2 fruit fly cellular contexts compared by ENCODE assay signal in genomic region chrX:2533843-2534473, dm6.
A peak's percentile ranks its signal among the peaks of the same experiment; 100 is the strongest.
TF ChIP-seq lines count a peak whose summit lies in the region.

No protein-coding gene starts in this region.

TF ChIP-seq in whole organism, embryonic, 481 proteins besides CTCF, POLR2A, EP300 and RAD21 (continued from another document and continues in another):
- 0 out of 2 replicates have a peak, but pooled peaks have one; percentile 36 for TF ChIP-seq bowl (GFP tag; IDR thresholded peaks at IDR 0.05; lab: Robert Waterston, UW)
- no peak for TF ChIP-seq Bgb (GFP tag; IDR thresholded peaks at IDR 0.05; lab: Robert Waterston, UW; ENCODE audit: partially characterized antibody)
- no peak; the same call in 1 of the 2 replicates for TF ChIP-seq gt (GFP tag; IDR thresholded peaks at IDR 0.05; lab: Robert Waterston, UW)
- TF ChIP-seq CG31365 (tag; optimal IDR thresholded peaks at IDR 0.05; lab: Kevin White, UChicago): no peak
- TF ChIP-seq CG10321 (GFP tag; IDR thresholded peaks at IDR 0.05; lab: Robert Waterston, UW): 0 out of 2 replicates have a peak, but pooled peaks have one; percentile 22
- TF ChIP-seq CG7556 (GFP tag; optimal IDR thresholded peaks at IDR 0.05; lab: Kevin White, UChicago): peak; percentile 30
- peak; percentile 80 for TF ChIP-seq ind (GFP tag; optimal IDR thresholded peaks at IDR 0.05; lab: Kevin White, UChicago)
- TF ChIP-seq Sox102F (GFP tag; optimal IDR thresholded peaks at IDR 0.05; lab: Kevin White, UChicago): peak; percentile 69
- TF ChIP-seq bab2 (GFP tag; optimal IDR thresholded peaks at IDR 0.05; lab: Kevin White, UChicago): peak; percentile 51
- TF ChIP-seq run (tag; optimal IDR thresholded peaks at IDR 0.05; lab: Kevin White, UChicago): no peak
- peak; percentile 11 for TF ChIP-seq CG7987 (GFP tag; optimal IDR thresholded peaks at IDR 0.05; lab: Kevin White, UChicago)
- TF ChIP-seq bsh (GFP tag; optimal IDR thresholded peaks at IDR 0.05; lab: Kevin White, UChicago): peak; percentile 17 to 40
- TF ChIP-seq CG3726 (GFP tag; IDR thresholded peaks at IDR 0.05; lab: Robert Waterston, UW): no peak
- TF ChIP-seq kni (GFP tag; optimal IDR thresholded peaks at IDR 0.05; lab: Kevin White, UChicago): no peak
- peak; percentile 67 for TF ChIP-seq CG17359 (tag; optimal IDR thresholded peaks at IDR 0.05; lab: Kevin White, UChicago)
- peak; percentile 66 for TF ChIP-seq CG7839 (tag; optimal IDR thresholded peaks at IDR 0.05; lab: Kevin White, UChicago)
- peak; percentile 37 for TF ChIP-seq Hr3 (GFP tag; optimal IDR thresholded peaks at IDR 0.05; lab: Kevin White, UChicago)
- no peak for TF ChIP-seq CG10147 (GFP tag; optimal IDR thresholded peaks at IDR 0.05; lab: Kevin White, UChicago)
- no peak for TF ChIP-seq insv (GFP tag; optimal IDR thresholded peaks at IDR 0.05; lab: Kevin White, UChicago)
- TF ChIP-seq CG8281 (tag; optimal IDR thresholded peaks at IDR 0.05; lab: Kevin White, UChicago): peak; percentile 3
- TF ChIP-seq stwl (tag; optimal IDR thresholded peaks at IDR 0.05; lab: Kevin White, UChicago): no peak
- peak; percentile 34 for TF ChIP-seq pho (GFP tag; optimal IDR thresholded peaks at IDR 0.05; lab: Kevin White, UChicago)
- TF ChIP-seq Asciz (GFP tag; optimal IDR thresholded peaks at IDR 0.05; lab: Kevin White, UChicago): no peak
- no peak for TF ChIP-seq B-H2 (GFP tag; optimal IDR thresholded peaks at IDR 0.05; lab: Kevin White, UChicago)
- TF ChIP-seq CG4730 (GFP tag; IDR thresholded peaks at IDR 0.05; lab: Robert Waterston, UW): peak; percentile 44
- no peak for TF ChIP-seq hbn (GFP tag; IDR thresholded peaks at IDR 0.05; lab: Robert Waterston, UW; ENCODE audit: partially characterized antibody)
- TF ChIP-seq ems (GFP tag; optimal IDR thresholded peaks at IDR 0.05; lab: Kevin White, UChicago): peak; percentile 40
- TF ChIP-seq CG8388 (GFP tag; optimal IDR thresholded peaks at IDR 0.05; lab: Kevin White, UChicago): no peak
- 0 out of 2 replicates have a peak, but pooled peaks have one; percentile 27 for TF ChIP-seq Awh (GFP tag; IDR thresholded peaks at IDR 0.05; lab: Robert Waterston, UW)
- no peak for TF ChIP-seq Elba2 (GFP tag; optimal IDR thresholded peaks at IDR 0.05; lab: Kevin White, UChicago)
- TF ChIP-seq vvl (GFP tag; IDR thresholded peaks at IDR 0.05; lab: Robert Waterston, UW): peak; percentile 81
- peak; percentile 86 for TF ChIP-seq CG12769 (tag; optimal IDR thresholded peaks at IDR 0.05; lab: Kevin White, UChicago)
- peak; percentile 49 for TF ChIP-seq eyg (GFP tag; optimal IDR thresholded peaks at IDR 0.05; lab: Kevin White, UChicago)
- TF ChIP-seq cato (GFP tag; optimal IDR thresholded peaks at IDR 0.05; lab: Kevin White, UChicago; ENCODE audit: borderline replicate concordance): peak; percentile 22
- peak; percentile 49 for TF ChIP-seq az2 (GFP tag; optimal IDR thresholded peaks at IDR 0.05; lab: Kevin White, UChicago)
- TF ChIP-seq Atf-2 (GFP tag; optimal IDR thresholded peaks at IDR 0.05; lab: Kevin White, UChicago): peak; percentile 7
- TF ChIP-seq luna (GFP tag; optimal IDR thresholded peaks at IDR 0.05; lab: Kevin White, UChicago): no peak
- TF ChIP-seq CG9817 (tag; optimal IDR thresholded peaks at IDR 0.05; lab: Kevin White, UChicago): peak; percentile 67
- TF ChIP-seq CG11398 (GFP tag; optimal IDR thresholded peaks at IDR 0.05; lab: Kevin White, UChicago): no peak
- 0 out of 2 replicates have a peak, but pooled peaks have one; percentile 9 for TF ChIP-seq CG31224 (GFP tag; IDR thresholded peaks at IDR 0.05; lab: Robert Waterston, UW)
- TF ChIP-seq Tbp (GFP tag; optimal IDR thresholded peaks at IDR 0.05; lab: Kevin White, UChicago): no peak
- peak; percentile 94 for TF ChIP-seq Meics (GFP tag; optimal IDR thresholded peaks at IDR 0.05; lab: Kevin White, UChicago)
- no peak for TF ChIP-seq schlank (tag; optimal IDR thresholded peaks at IDR 0.05; lab: Kevin White, UChicago)
- peak; percentile 32; the same call in 1 of the 2 replicates for TF ChIP-seq dati (GFP tag; IDR thresholded peaks at IDR 0.05; lab: Robert Waterston, UW)
- TF ChIP-seq CG30431 (GFP tag; optimal IDR thresholded peaks at IDR 0.05; lab: Kevin White, UChicago): peak; percentile 39
- peak; percentile 27 for TF ChIP-seq Bteb2 (GFP tag; optimal IDR thresholded peaks at IDR 0.05; lab: Kevin White, UChicago)
- no peak for TF ChIP-seq Sry-β (GFP tag; optimal IDR thresholded peaks at IDR 0.05; lab: Kevin White, UChicago)
- TF ChIP-seq CG7271 (tag; optimal IDR thresholded peaks at IDR 0.05; lab: Kevin White, UChicago): no peak
- TF ChIP-seq CG17385 (GFP tag; optimal IDR thresholded peaks at IDR 0.05; lab: Kevin White, UChicago): peak; percentile 42
- peak; percentile 30 for TF ChIP-seq CG12104 (GFP tag; optimal IDR thresholded peaks at IDR 0.05; lab: Kevin White, UChicago)
- TF ChIP-seq CG14441 (GFP tag; IDR thresholded peaks at IDR 0.05; lab: Robert Waterston, UW): peak; percentile 77
- no peak for TF ChIP-seq Lim3 (GFP tag; IDR thresholded peaks at IDR 0.05; lab: Robert Waterston, UW)
- TF ChIP-seq E2f2 (GFP tag; IDR thresholded peaks at IDR 0.05; lab: Robert Waterston, UW): peak; percentile 40; the same call in 1 of the 2 replicates
- TF ChIP-seq Doc2 (GFP tag; IDR thresholded peaks at IDR 0.05; lab: Robert Waterston, UW): 0 out of 2 replicates have a peak, but pooled peaks have one; percentile 50
- TF ChIP-seq CG11456 (GFP tag; IDR thresholded peaks at IDR 0.05; lab: Robert Waterston, UW): peak; percentile 85
- no peak for TF ChIP-seq bigmax (GFP tag; optimal IDR thresholded peaks at IDR 0.05; lab: Kevin White, UChicago)
- TF ChIP-seq CG14710 (tag; optimal IDR thresholded peaks at IDR 0.05; lab: Kevin White, UChicago): no peak
- peak; percentile 41 for TF ChIP-seq CG9876 (GFP tag; optimal IDR thresholded peaks at IDR 0.05; lab: Kevin White, UChicago)
- no peak for TF ChIP-seq Camta (GFP tag; optimal IDR thresholded peaks at IDR 0.05; lab: Kevin White, UChicago)
- peak; percentile 24 for TF ChIP-seq CG8924 (tag; optimal IDR thresholded peaks at IDR 0.05; lab: Kevin White, UChicago)
- peak; percentile 68; the same call in 2 of the 3 replicates for TF ChIP-seq CG34422 (GFP tag; IDR thresholded peaks at IDR 0.05; lab: Robert Waterston, UW)
- no peak for TF ChIP-seq CG17802 (tag; optimal IDR thresholded peaks at IDR 0.05; lab: Kevin White, UChicago)
- peak; percentile 38; the same call in 1 of the 2 replicates for TF ChIP-seq CG6272 (GFP tag; IDR thresholded peaks at IDR 0.05; lab: Robert Waterston, UW)
- TF ChIP-seq ATbp (GFP tag; optimal IDR thresholded peaks at IDR 0.05; lab: Kevin White, UChicago): no peak
- TF ChIP-seq gcm (GFP tag; optimal IDR thresholded peaks at IDR 0.05; lab: Kevin White, UChicago): no peak

TF ChIP-seq in whole organism, prepupa, 60 proteins besides CTCF, POLR2A, EP300 and RAD21 (continued from another document):
- TF ChIP-seq Eip93F (GFP tag; optimal IDR thresholded peaks at IDR 0.05; lab: Kevin White, UChicago) (no peak), CG7368 (GFP tag; optimal IDR thresholded peaks at IDR 0.05; lab: Kevin White, UChicago) (peak; percentile 62), CG9139 (GFP tag; optimal IDR thresholded peaks at IDR 0.05; lab: Kevin White, UChicago) (peak; percentile 17), Ets21C (GFP tag; optimal IDR thresholded peaks at IDR 0.05; lab: Kevin White, UChicago) (peak; percentile 3), fkh (GFP tag; optimal IDR thresholded peaks at IDR 0.05; lab: Kevin White, UChicago) (no peak), OdsH (GFP tag; optimal IDR thresholded peaks at IDR 0.05; lab: Kevin White, UChicago) (peak; percentile 72), svp (GFP tag; lab: Kevin White, UChicago) (peak; percentile 64), acj6 (GFP tag; optimal IDR thresholded peaks at IDR 0.05; lab: Kevin White, UChicago) (peak; percentile 51), dac (GFP tag; optimal IDR thresholded peaks at IDR 0.05; lab: Kevin White, UChicago) (peak; percentile 78), CG8632 (GFP tag; optimal IDR thresholded peaks at IDR 0.05; lab: Kevin White, UChicago) (peak; percentile 6), fd59A (GFP tag; optimal IDR thresholded peaks at IDR 0.05; lab: Kevin White, UChicago) (peak; percentile 49), Gug (GFP tag; IDR thresholded peaks at IDR 0.05; lab: Robert Waterston, UW) (peak; percentile 83), Eip78C (GFP tag; lab: Kevin White, UChicago) (peak; percentile 84), CG34406 (GFP tag; optimal IDR thresholded peaks at IDR 0.05; lab: Kevin White, UChicago) (peak; percentile 16), salr (GFP tag; optimal IDR thresholded peaks at IDR 0.05; lab: Kevin White, UChicago) (peak; percentile 61 to 65), Sox14 (GFP tag; optimal IDR thresholded peaks at IDR 0.05; lab: Kevin White, UChicago) (peak; percentile 59), CG32006 (GFP tag; optimal IDR thresholded peaks at IDR 0.05; lab: Kevin White, UChicago) (peak; percentile 88), Lpt (GFP tag; optimal IDR thresholded peaks at IDR 0.05; lab: Kevin White, UChicago) (peak; percentile 62), CG11902 (GFP tag; optimal IDR thresholded peaks at IDR 0.05; lab: Kevin White, UChicago) (peak; percentile 37), dsx (GFP tag; optimal IDR thresholded peaks at IDR 0.05; lab: Kevin White, UChicago; ENCODE audit: poor library complexity, severe bottlenecking) (peak; percentile 44), eg (GFP tag; IDR thresholded peaks at IDR 0.05; lab: Robert Waterston, UW) (peak; percentile 94), CG16779 (tag; optimal IDR thresholded peaks at IDR 0.05; lab: Kevin White, UChicago) (no peak), CG8319 (GFP tag; optimal IDR thresholded peaks at IDR 0.05; lab: Kevin White, UChicago) (peak; percentile 18), CG6163 (GFP tag; IDR thresholded peaks at IDR 0.05; lab: Robert Waterston, UW) (peak; percentile 93), pdm3 (GFP tag; optimal IDR thresholded peaks at IDR 0.05; lab: Kevin White, UChicago) (peak; percentile 79), CG6276 (GFP tag; optimal IDR thresholded peaks at IDR 0.05; lab: Kevin White, UChicago) (peak; percentile 82), Smox (GFP tag; optimal IDR thresholded peaks at IDR 0.05; lab: Kevin White, UChicago) (peak; percentile 11), CG3032 (tag; optimal IDR thresholded peaks at IDR 0.05; lab: Kevin White, UChicago) (peak; percentile 48), Eip75B (GFP tag; optimal IDR thresholded peaks at IDR 0.05; lab: Kevin White, UChicago) (peak; percentile 42), Ets96B (tag; optimal IDR thresholded peaks at IDR 0.05; lab: Kevin White, UChicago) (peak; percentile 54), cyc (GFP tag; optimal IDR thresholded peaks at IDR 0.05; lab: Kevin White, UChicago) (peak; percentile 46), net (GFP tag; optimal IDR thresholded peaks at IDR 0.05; lab: Kevin White, UChicago) (peak; percentile 80), Sox102F (GFP tag; optimal IDR thresholded peaks at IDR 0.05; lab: Kevin White, UChicago) (peak; percentile 30), CG8119 (GFP tag; IDR thresholded peaks at IDR 0.05; lab: Robert Waterston, UW) (peak; percentile 81), Blimp-1 (GFP tag; optimal IDR thresholded peaks at IDR 0.05; lab: Kevin White, UChicago) (no peak), vri (GFP tag; optimal IDR thresholded peaks at IDR 0.05; lab: Kevin White, UChicago) (no peak), CG10631 (GFP tag; optimal IDR thresholded peaks at IDR 0.05; lab: Kevin White, UChicago) (peak; percentile 73), Met (GFP tag; optimal IDR thresholded peaks at IDR 0.05; lab: Kevin White, UChicago) (peak; percentile 29)
